Worm (Caenorhabditis elegans): Measurements from ENCODE around the gene bgal-2.

The bgal-2 gene

ce11 chrX:6738535-6738934 is 45.7 kb upstream of the bgal-2 start:
- peak; percentile 52 for TF ChIP-seq blmp-1 (tag; optimal IDR thresholded peaks at IDR 0.05; ENCODE audit: insufficient read depth)
- no peak for TF ChIP-seq mdl-1 (tag; optimal IDR thresholded peaks at IDR 0.05)

- peak; percentile 7 for TF ChIP-seq F13H6.1 (tag; optimal IDR thresholded peaks at IDR 0.05)
- TF ChIP-seq sma-9 (GFP tag; optimal IDR thresholded peaks at IDR 0.05): peak; percentile 83
- no peak for TF ChIP-seq sma-9 (tag; optimal IDR thresholded peaks at IDR 0.05)
- TF ChIP-seq ztf-1 (GFP tag; conservative IDR thresholded peaks at IDR 0.05): no peak
- TF ChIP-seq nhr-12 (tag; optimal IDR thresholded peaks at IDR 0.05): no peak
- TF ChIP-seq peb-1 (tag; optimal IDR thresholded peaks at IDR 0.05): no peak
- TF ChIP-seq lin-39 (tag; optimal IDR thresholded peaks at IDR 0.05): no peak
- no peak for TF ChIP-seq skn-1 (tag; optimal IDR thresholded peaks at IDR 0.05)
- TF ChIP-seq ceh-82 (tag; optimal IDR thresholded peaks at IDR 0.05): no peak
- no peak for TF ChIP-seq egl-27 (tag; optimal IDR thresholded peaks at IDR 0.05)
- no peak for TF ChIP-seq nhr-23 (tag; optimal IDR thresholded peaks at IDR 0.05)
- TF ChIP-seq aly-2 (tag; optimal IDR thresholded peaks at IDR 0.05): no peak
- peak; percentile 65 for TF ChIP-seq nhr-129 (tag; optimal IDR thresholded peaks at IDR 0.05)
- TF ChIP-seq sma-3 (GFP tag; optimal IDR thresholded peaks at IDR 0.05): peak; percentile 74
- TF ChIP-seq blmp-1 (tag; optimal IDR thresholded peaks at IDR 0.05; ENCODE audit: insufficient read depth): peak; percentile 39
- TF ChIP-seq alr-1 (tag; optimal IDR thresholded peaks at IDR 0.05): no peak
- TF ChIP-seq nhr-11 (tag; optimal IDR thresholded peaks at IDR 0.05): no peak
- TF ChIP-seq nhr-77 (tag; optimal IDR thresholded peaks at IDR 0.05): no peak
- TF ChIP-seq lsy-2 (tag; optimal IDR thresholded peaks at IDR 0.05): peak in 1 of 2 experiments; percentile 30
- peak; percentile 7 for TF ChIP-seq ama-1 (optimal IDR thresholded peaks at IDR 0.05)
- TF ChIP-seq nhr-21 (tag; optimal IDR thresholded peaks at IDR 0.05): peak; percentile 15
- TF ChIP-seq gmeb-1 (tag; optimal IDR thresholded peaks at IDR 0.05): peak; percentile 28
- no peak for TF ChIP-seq lin-13 (GFP tag; optimal IDR thresholded peaks at IDR 0.05)
- TF ChIP-seq crh-2 (tag; optimal IDR thresholded peaks at IDR 0.05): peak; percentile 51
- no peak for TF ChIP-seq ZK546.5 (tag; optimal IDR thresholded peaks at IDR 0.05)
- no peak for TF ChIP-seq nhr-6 (tag; optimal IDR thresholded peaks at IDR 0.05)
- peak; percentile 38 for TF ChIP-seq zag-1 (tag; optimal IDR thresholded peaks at IDR 0.05)
- no peak for TF ChIP-seq nhr-237 (tag; optimal IDR thresholded peaks at IDR 0.05)
- TF ChIP-seq fos-1 (tag; optimal IDR thresholded peaks at IDR 0.05): no peak
- TF ChIP-seq ztf-11 (tag; optimal IDR thresholded peaks at IDR 0.05): no peak
- no peak for TF ChIP-seq Y55F3AM.14 (GFP tag; optimal IDR thresholded peaks at IDR 0.05)
- TF ChIP-seq dmd-4 (tag; optimal IDR thresholded peaks at IDR 0.05): no peak
- TF ChIP-seq nhr-10 (tag; optimal IDR thresholded peaks at IDR 0.05): no peak
- no peak for TF ChIP-seq lin-11 (tag; optimal IDR thresholded peaks at IDR 0.05)
- TF ChIP-seq nhr-25 (tag; optimal IDR thresholded peaks at IDR 0.05): peak; percentile 97
- no peak for TF ChIP-seq ceh-16 (tag; optimal IDR thresholded peaks at IDR 0.05)
- TF ChIP-seq unc-62 (GFP tag; optimal IDR thresholded peaks at IDR 0.05): no peak
- TF ChIP-seq mab-5 (tag; optimal IDR thresholded peaks at IDR 0.05): no peak
- TF ChIP-seq C34F6.9 (tag; optimal IDR thresholded peaks at IDR 0.05): peak; percentile 37
- no peak for TF ChIP-seq unc-39 (tag; optimal IDR thresholded peaks at IDR 0.05)
- TF ChIP-seq unc-55 (GFP tag; optimal IDR thresholded peaks at IDR 0.05): no peak
- peak; percentile 43 for TF ChIP-seq ztf-4 (tag; optimal IDR thresholded peaks at IDR 0.05)
- no peak for TF ChIP-seq elt-3 (tag; optimal IDR thresholded peaks at IDR 0.05)
- no peak for TF ChIP-seq snpc-4 (tag; optimal IDR thresholded peaks at IDR 0.05)
- TF ChIP-seq R02D3.7 (tag; optimal IDR thresholded peaks at IDR 0.05): no peak
- no peak for TF ChIP-seq sem-4 (tag; optimal IDR thresholded peaks at IDR 0.05)
- no peak for TF ChIP-seq elt-1 (tag; optimal IDR thresholded peaks at IDR 0.05)
- peak; percentile 74 to 97 for TF ChIP-seq mdl-1 (tag; optimal IDR thresholded peaks at IDR 0.05)
- no peak for TF ChIP-seq mbf-1 (tag; optimal IDR thresholded peaks at IDR 0.05)
Observed at ce11 chrX:6739034-6740008, 44.9 kb upstream of the bgal-2 start.
